Fruit fly (Drosophila melanogaster) whole organism, embryonic: ENCODE data around the gene ninaG.

Experiments used
- Adf1 ChIP-seq: fragments of 200-800 bp; sonication (Bioruptor generic); IDR thresholded peaks from 2 replicates; pipeline ENCODE4 v1.3.6; 2022; ENCODE audit warnings: missing biosample characterization, missing genetic modification characterization
- BEAF-32 ChIP-seq: fragments of 200-800 bp; sonication (Bioruptor generic); optimal IDR thresholded peaks from 3 replicates; lab custom pipeline; 2017; ENCODE audit warnings: missing biosample characterization, missing genetic modification characterization, mild to moderate bottlenecking, moderate library complexity, missing genetic modification reagents
- Bgb ChIP-seq: fragments of 200-800 bp; sonication (Bioruptor generic); IDR thresholded peaks from 2 replicates; pipeline ENCODE4 v1.3.6; 2022; ENCODE audit warnings: missing biosample characterization, missing genetic modification characterization; ENCODE audit not compliant: partially characterized antibody
- CG10147 ChIP-seq: fragments of 200-800 bp; sonication (Bioruptor generic); optimal IDR thresholded peaks from 2 replicates; lab custom pipeline; 2019; ENCODE audit warnings: missing biosample characterization, mild to moderate bottlenecking, missing genetic modification characterization, moderate library complexity
- CG13287 ChIP-seq: fragments of 200-800 bp; sonication (Bioruptor generic); IDR thresholded peaks from 2 replicates; pipeline ENCODE4 v1.3.6; 2022; ENCODE audit warnings: missing biosample characterization, missing genetic modification characterization; ENCODE audit not compliant: partially characterized antibody
- CG14965 ChIP-seq: fragments of 200-800 bp; sonication (Bioruptor generic); optimal IDR thresholded peaks from 2 replicates; lab custom pipeline; 2016; ENCODE audit warnings: missing biosample characterization, missing genetic modification characterization, borderline replicate concordance
- CG15696 ChIP-seq: fragments of 200-800 bp; sonication (Bioruptor generic); optimal IDR thresholded peaks from 2 replicates; lab custom pipeline; 2019; ENCODE audit warnings: missing biosample characterization, mild to moderate bottlenecking, missing genetic modification characterization, moderate library complexity
- CG1602 ChIP-seq: fragments of 200-800 bp; sonication (Bioruptor generic); optimal IDR thresholded peaks from 3 replicates; lab custom pipeline; 2016; ENCODE audit warnings: missing biosample characterization, missing genetic modification characterization
- CG1792 ChIP-seq: fragments of 200-800 bp; sonication (Bioruptor generic); optimal IDR thresholded peaks from 2 replicates; lab custom pipeline; 2016; ENCODE audit warnings: missing biosample characterization, missing genetic modification characterization
- CG18262 ChIP-seq: fragments of 200-800 bp; optimal IDR thresholded peaks from 3 replicates; lab custom pipeline; 2019; ENCODE audit warnings: missing biosample characterization, mild to moderate bottlenecking, missing genetic modification characterization, moderate library complexity
- CG18599 ChIP-seq: fragments of 200-800 bp; sonication (Bioruptor generic); optimal IDR thresholded peaks from 3 replicates; lab custom pipeline; 2017; ENCODE audit warnings: missing biosample characterization, missing genetic modification characterization, mild to moderate bottlenecking, moderate library complexity, missing genetic modification reagents
- CG31365 ChIP-seq: fragments of 200-800 bp; sonication (Bioruptor generic); optimal IDR thresholded peaks from 2 replicates; lab custom pipeline; 2018; ENCODE audit warnings: missing biosample characterization, mild to moderate bottlenecking, missing genetic modification characterization
- CG32772 ChIP-seq: fragments of 200-800 bp; sonication (Bioruptor generic); IDR thresholded peaks from 2 replicates; pipeline ENCODE4 v1.3.6; 2022; ENCODE audit warnings: missing biosample characterization, missing genetic modification characterization
- CG4424 ChIP-seq: fragments of 200-800 bp; sonication (Bioruptor generic); optimal IDR thresholded peaks from 3 replicates; lab custom pipeline; 2016; ENCODE audit warnings: missing biosample characterization, missing genetic modification characterization
- CG4707 ChIP-seq: fragments of 200-800 bp; sonication (Bioruptor generic); optimal IDR thresholded peaks from 2 replicates; lab custom pipeline; 2018; ENCODE audit warnings: missing biosample characterization, mild to moderate bottlenecking, missing genetic modification characterization, moderate library complexity
- CG5180 ChIP-seq: fragments of 200-800 bp; sonication (Bioruptor generic); optimal IDR thresholded peaks from 3 replicates; lab custom pipeline; 2017; ENCODE audit warnings: missing biosample characterization, missing genetic modification characterization, mild to moderate bottlenecking, moderate library complexity, missing genetic modification reagents
- CG6654 ChIP-seq: fragments of 200-800 bp; sonication (Bioruptor generic); optimal IDR thresholded peaks from 2 replicates; lab custom pipeline; 2017; ENCODE audit warnings: missing biosample characterization, mild to moderate bottlenecking, missing genetic modification characterization
- CG7271 ChIP-seq: fragments of 200-800 bp; sonication (Bioruptor generic); optimal IDR thresholded peaks from 2 replicates; lab custom pipeline; 2018; ENCODE audit warnings: missing biosample characterization, mild to moderate bottlenecking, missing genetic modification characterization, moderate library complexity
- CG7745 ChIP-seq: fragments of 200-800 bp; sonication (Bioruptor generic); optimal IDR thresholded peaks from 2 replicates; lab custom pipeline; 2018; ENCODE audit warnings: missing biosample characterization, mild to moderate bottlenecking, missing genetic modification characterization, moderate library complexity
- D19A ChIP-seq: fragments of 200-800 bp; optimal IDR thresholded peaks from 3 replicates; lab custom pipeline; 2019; ENCODE audit warnings: missing biosample characterization, mild to moderate bottlenecking, missing genetic modification characterization, moderate library complexity
- Dip2 ChIP-seq: fragments of 200-800 bp; sonication (Bioruptor generic); IDR thresholded peaks from 2 replicates; pipeline ENCODE4 v1.3.6; 2022; ENCODE audit warnings: missing biosample characterization, missing genetic modification characterization
- Dp ChIP-seq: fragments of 200-800 bp; sonication (Bioruptor generic); optimal IDR thresholded peaks from 2 replicates; lab custom pipeline; 2018; ENCODE audit warnings: missing biosample characterization, mild to moderate bottlenecking, missing genetic modification characterization, moderate library complexity
- H15 ChIP-seq: fragments of 200-800 bp; sonication (Bioruptor generic); IDR thresholded peaks from 3 replicates; pipeline ENCODE4 v1.3.6; 2022; ENCODE audit warnings: missing biosample characterization, missing genetic modification characterization
- HmgD ChIP-seq: fragments of 200-800 bp; sonication (Bioruptor generic); optimal IDR thresholded peaks from 3 replicates; lab custom pipeline; 2016; ENCODE audit warnings: missing biosample characterization, missing genetic modification characterization
- Hr3 ChIP-seq: fragments of 200-800 bp; sonication (Bioruptor generic); optimal IDR thresholded peaks from 3 replicates; lab custom pipeline; 2016; ENCODE audit warnings: missing biosample characterization, missing genetic modification characterization
- Kr ChIP-seq: fragments of 200-800 bp; sonication (Bioruptor generic); optimal IDR thresholded peaks from 2 replicates; lab custom pipeline; 2017; ENCODE audit warnings: missing biosample characterization, mild to moderate bottlenecking, missing genetic modification characterization
- Lim3 ChIP-seq: fragments of 200-800 bp; sonication (Bioruptor generic); IDR thresholded peaks from 2 replicates; pipeline ENCODE4 v1.3.6; 2022; ENCODE audit warnings: missing biosample characterization, missing genetic modification characterization
- MBD-R2 ChIP-seq: fragments of 200-800 bp; sonication (Bioruptor generic); IDR thresholded peaks from 2 replicates; pipeline ENCODE4 v1.3.6; 2022; ENCODE audit warnings: missing biosample characterization, missing genetic modification characterization
- Meics ChIP-seq: fragments of 200-800 bp; sonication (Bioruptor generic); optimal IDR thresholded peaks from 2 replicates; lab custom pipeline; 2017; ENCODE audit warnings: missing biosample characterization, mild to moderate bottlenecking, missing genetic modification characterization
- Neu2 ChIP-seq: fragments of 200-800 bp; sonication (Bioruptor generic); optimal IDR thresholded peaks from 3 replicates; lab custom pipeline; 2016; ENCODE audit warnings: missing biosample characterization, missing genetic modification characterization, borderline replicate concordance
- Ptx1 ChIP-seq: fragments of 200-800 bp; sonication (Bioruptor generic); IDR thresholded peaks from 2 replicates; pipeline ENCODE4 v1.3.6; 2022; ENCODE audit warnings: missing biosample characterization, missing genetic modification characterization
- Spps ChIP-seq: fragments of 200-800 bp; sonication (Bioruptor generic); optimal IDR thresholded peaks from 2 replicates; lab custom pipeline; 2018; ENCODE audit warnings: missing biosample characterization, mild to moderate bottlenecking, missing genetic modification characterization
- aop ChIP-seq: fragments of 200-800 bp; sonication (Bioruptor generic); IDR thresholded peaks from 2 replicates; pipeline ENCODE4 v1.3.6; 2022; ENCODE audit warnings: missing biosample characterization, missing genetic modification characterization
- ap ChIP-seq: fragments of 200-800 bp; sonication (Bioruptor generic); IDR thresholded peaks from 2 replicates; pipeline ENCODE4 v1.3.6; 2022; ENCODE audit warnings: missing biosample characterization, missing genetic modification characterization
- cg ChIP-seq: fragments of 200-800 bp; sonication (Bioruptor generic); optimal IDR thresholded peaks from 3 replicates; lab custom pipeline; 2019; ENCODE audit warnings: missing biosample characterization, mild to moderate bottlenecking, missing genetic modification characterization, moderate library complexity
- chn ChIP-seq: fragments of 200-800 bp; sonication (Bioruptor generic); optimal IDR thresholded peaks from 2 replicates; lab custom pipeline; 2016; ENCODE audit warnings: missing biosample characterization, missing genetic modification characterization
- danr ChIP-seq: fragments of 200-800 bp; sonication (Bioruptor generic); IDR thresholded peaks from 2 replicates; pipeline ENCODE4 v1.3.6; 2022; ENCODE audit warnings: missing biosample characterization, missing genetic modification characterization
- dati ChIP-seq: fragments of 200-800 bp; sonication (Bioruptor generic); IDR thresholded peaks from 2 replicates; pipeline ENCODE4 v1.3.6; 2022; ENCODE audit warnings: missing biosample characterization, missing genetic modification characterization
- fru ChIP-seq: fragments of >200 bp; optimal IDR thresholded peaks from 2 replicates; lab custom pipeline; 2017
- gsb-n ChIP-seq: fragments of 200-800 bp; sonication (Bioruptor generic); optimal IDR thresholded peaks from 3 replicates; lab custom pipeline; 2018; ENCODE audit warnings: missing biosample characterization, mild to moderate bottlenecking, missing genetic modification characterization
- ham ChIP-seq: fragments of 200-800 bp; sonication (Bioruptor generic); IDR thresholded peaks from 2 replicates; pipeline ENCODE4 v1.3.6; 2022; ENCODE audit warnings: missing biosample characterization, missing genetic modification characterization
- insv ChIP-seq, 2 experiments: fragments of 200-800 bp; sonication (Bioruptor generic); optimal IDR thresholded peaks; 3 replicates each; lab custom pipeline; 2016 to 2018; ENCODE audit warnings: missing biosample characterization in 2 of 2, missing genetic modification characterization in 2 of 2
- maf-S ChIP-seq: fragments of 200-800 bp; sonication (Bioruptor generic); optimal IDR thresholded peaks from 2 replicates; lab custom pipeline; 2016; ENCODE audit warnings: missing biosample characterization, missing genetic modification characterization
- prd ChIP-seq, 3 experiments: fragments of >200 bp in 2 of 3; fragments of 200-800 bp in 1 of 3; sonication (Bioruptor generic) in 1 of 3; optimal IDR thresholded peaks in 2 of 3; IDR thresholded peaks in 1 of 3; 2 replicates in 2 of 3; 3 replicates in 1 of 3; pipeline versions ENCODE4 v1.3.6 to Lab custom; 2017 to 2022; ENCODE audit warnings: missing biosample characterization in 1 of 3, missing genetic modification characterization in 1 of 3
- row ChIP-seq: fragments of 200-800 bp; sonication (Bioruptor generic); IDR thresholded peaks from 3 replicates; pipeline ENCODE4 v1.3.6; 2022; ENCODE audit warnings: missing biosample characterization, missing genetic modification characterization
- slou ChIP-seq: fragments of 200-800 bp; sonication (Bioruptor generic); optimal IDR thresholded peaks from 3 replicates; lab custom pipeline; 2016; ENCODE audit warnings: missing biosample characterization, missing genetic modification characterization
- slp2 ChIP-seq: fragments of 200-800 bp; sonication (Bioruptor generic); optimal IDR thresholded peaks from 2 replicates; lab custom pipeline; 2016; ENCODE audit warnings: missing biosample characterization, missing genetic modification characterization
- usp ChIP-seq: fragments of >200 bp; optimal IDR thresholded peaks from 2 replicates; lab custom pipeline; 2017; ENCODE audit warnings: missing biosample characterization, missing genetic modification characterization
- vfl ChIP-seq: fragments of 200-800 bp; sonication (Bioruptor generic); optimal IDR thresholded peaks from 2 replicates; lab custom pipeline; 2016; ENCODE audit warnings: missing biosample characterization, missing genetic modification characterization
- wdn ChIP-seq: fragments of 200-800 bp; sonication (Bioruptor generic); IDR thresholded peaks from 2 replicates; pipeline ENCODE4 v1.3.6; 2022; ENCODE audit warnings: missing biosample characterization, missing genetic modification characterization
- yki ChIP-seq: fragments of >200 bp; optimal IDR thresholded peaks from 3 replicates; lab custom pipeline; 2018

ninaG gene

DNA sequence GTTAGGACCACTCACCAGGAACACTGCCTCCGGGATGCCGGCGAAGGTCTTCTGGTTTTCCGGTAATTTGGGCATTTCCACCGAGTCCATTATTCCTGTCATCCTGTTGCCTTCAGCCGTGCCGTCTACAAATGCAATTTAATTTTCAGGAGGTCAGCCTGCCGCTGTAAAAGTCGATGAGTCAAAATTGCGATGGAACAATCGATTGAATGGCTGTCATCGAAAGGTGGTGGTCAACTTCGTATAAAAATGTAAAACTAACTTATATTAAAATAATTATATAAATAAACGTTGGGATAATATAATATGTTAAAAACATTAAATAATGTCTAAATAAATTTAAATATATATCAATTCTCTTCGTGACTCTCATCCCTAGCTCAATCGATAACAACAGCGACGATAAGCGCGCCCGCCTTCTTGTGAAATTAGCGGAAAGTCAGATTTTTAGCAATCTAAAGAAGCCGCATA is 11.8 kb downstream of the ninaG start, which contains the start of the genes mgr and Irbp (continued):
- TF ChIP-seq gsb-n (tag; lab: Kevin White, UChicago) (peak; percentile 93), Bgb (GFP tag; lab: Robert Waterston, UW) (peak; percentile 75), CG18599 (peak; percentile 94), H15 (GFP tag; lab: Robert Waterston, UW) (peak; percentile 95), usp (GFP tag; lab: Kevin White, UChicago) (no peak), HmgD (GFP tag; lab: Kevin White, UChicago) (no peak), Kr (GFP tag; lab: Kevin White, UChicago) (no peak), vfl (GFP tag; lab: Kevin White, UChicago) (peak; percentile 65), CG7745 (tag; lab: Kevin White, UChicago) (peak; percentile 53), BEAF-32 (peak; percentile 75), CG7271 (tag; lab: Kevin White, UChicago) (peak; percentile 95), dati (GFP tag; lab: Robert Waterston, UW) (no peak), row (GFP tag; lab: Robert Waterston, UW) (peak; percentile 97), ap (GFP tag; lab: Robert Waterston, UW) (peak; percentile 88), Ptx1 (GFP tag; lab: Robert Waterston, UW) (peak; percentile 96), aop (no peak), CG14965 (no peak), CG1602 (GFP tag; lab: Kevin White, UChicago) (peak; percentile 88), CG13287 (GFP tag; lab: Robert Waterston, UW) (peak; percentile 93), insv (GFP tag; optimal IDR thresholded peaks at IDR 0.05; lab: Kevin White, UChicago) (peak in 1 of 2 experiments; percentile 48), CG18262 (tag; lab: Kevin White, UChicago) (peak; percentile 93), yki (lab: Kevin White, UChicago) (no peak), slp2 (GFP tag; lab: Kevin White, UChicago) (peak; percentile 10), slou (GFP tag; lab: Kevin White, UChicago) (peak; percentile 59), prd (optimal IDR thresholded peaks at IDR 0.05; lab: Kevin White, UChicago) (no peak), prd (GFP tag; IDR thresholded peaks at IDR 0.05; lab: Robert Waterston, UW) (peak; percentile 97), Neu2 (GFP tag; lab: Kevin White, UChicago) (peak; percentile 16), Hr3 (GFP tag; lab: Kevin White, UChicago) (peak; percentile 92), chn (GFP tag; lab: Kevin White, UChicago) (peak; percentile 53), CG31365 (tag; lab: Kevin White, UChicago) (no peak), CG4424 (GFP tag; lab: Kevin White, UChicago) (peak; percentile 90), danr (GFP tag; lab: Robert Waterston, UW) (peak; percentile 87), MBD-R2 (GFP tag; lab: Robert Waterston, UW) (peak; percentile 97), fru (lab: Kevin White, UChicago) (no peak), CG1792 (GFP tag; lab: Kevin White, UChicago) (no peak), Meics (GFP tag; lab: Kevin White, UChicago) (peak; percentile 91), Lim3 (GFP tag; lab: Robert Waterston, UW) (peak; percentile 71), CG10147 (GFP tag; lab: Kevin White, UChicago) (peak; percentile 92), Spps (peak; percentile 93), Dip2 (GFP tag; lab: Robert Waterston, UW) (0 out of 2 replicates have a peak, but pooled peaks have one; percentile 18), CG32772 (GFP tag; lab: Robert Waterston, UW) (peak; percentile 94), CG4707 (GFP tag; lab: Kevin White, UChicago) (peak; percentile 64), maf-S (no peak), Dp (GFP tag; lab: Kevin White, UChicago) (peak; percentile 68), CG5180 (GFP tag; lab: Kevin White, UChicago) (no peak), D19A (tag; lab: Kevin White, UChicago) (peak; percentile 85), ham (no peak; the same call in 1 of the 2 replicates), CG6654 (GFP tag; lab: Kevin White, UChicago) (peak; percentile 63), Adf1 (peak; percentile 76; the same call in 1 of the 2 replicates), CG15696 (tag; lab: Kevin White, UChicago) (peak; percentile 95), wdn (GFP tag; lab: Robert Waterston, UW) (peak; percentile 92), cg (GFP tag; lab: Kevin White, UChicago) (no peak)
